Worm (Caenorhabditis elegans) whole organism, L3 larva: ENCODE measurements around the gene tag-120.

Experiments used
- R02D3.7 ChIP-seq: fragments of 150-350 bp; optimal IDR thresholded peaks from 2 replicates; lab custom pipeline; 2014; ENCODE audit warnings: missing biosample characterization, missing genetic modification characterization
- ZK546.5 ChIP-seq: sonication (generic microtip); optimal IDR thresholded peaks from 2 replicates; lab custom pipeline; 2017; ENCODE audit warnings: missing biosample characterization, missing genetic modification characterization
- aly-2 ChIP-seq: fragments of 150-350 bp; optimal IDR thresholded peaks from 2 replicates; lab custom pipeline; 2014; ENCODE audit warnings: missing biosample characterization, missing genetic modification characterization
- ama-1 ChIP-seq: fragments of 150-350 bp; optimal IDR thresholded peaks from 2 replicates; lab custom pipeline; 2018
- ceh-16 ChIP-seq: sonication (generic microtip); optimal IDR thresholded peaks from 2 replicates; lab custom pipeline; 2017; ENCODE audit warnings: missing biosample characterization, missing genetic modification characterization
- ceh-28 ChIP-seq: fragments of 150-350 bp; optimal IDR thresholded peaks from 2 replicates; lab custom pipeline; 2014; ENCODE audit warnings: missing biosample characterization, missing genetic modification reagents, missing genetic modification characterization
- ceh-82 ChIP-seq: fragments of 150-350 bp; optimal IDR thresholded peaks from 2 replicates; lab custom pipeline; 2014; ENCODE audit warnings: missing biosample characterization, missing genetic modification characterization
- ceh-9 ChIP-seq: sonication (generic microtip); optimal IDR thresholded peaks from 2 replicates; lab custom pipeline; 2018; ENCODE audit warnings: missing biosample characterization, missing genetic modification characterization
- egl-27 ChIP-seq: sonication (generic microtip); optimal IDR thresholded peaks from 4 replicates; lab custom pipeline; 2017; ENCODE audit warnings: missing biosample characterization, missing genetic modification reagents, missing genetic modification characterization
- egl-5 ChIP-seq: fragments of 150-350 bp; optimal IDR thresholded peaks from 2 replicates; lab custom pipeline; 2017; ENCODE audit warnings: missing biosample characterization, missing genetic modification reagents, missing genetic modification characterization, inconsistent platforms
- elt-1 ChIP-seq: fragments of 150-350 bp; optimal IDR thresholded peaks from 2 replicates; lab custom pipeline; 2014; ENCODE audit warnings: missing biosample characterization, missing genetic modification characterization
- elt-2 ChIP-seq: sonication (generic microtip); optimal IDR thresholded peaks from 2 replicates; lab custom pipeline; 2016; ENCODE audit warnings: missing genetic modification reagents, mild to moderate bottlenecking, missing genetic modification characterization, missing compliant biosample characterization
- elt-3 ChIP-seq, 3 experiments: fragments of 150-350 bp in 1 of 3; sonication (generic microtip) in 2 of 3; optimal IDR thresholded peaks; 2 replicates in 2 of 3; 4 replicates in 1 of 3; lab custom pipeline; 2014 to 2017; ENCODE audit warnings: missing biosample characterization in 3 of 3, missing genetic modification characterization in 3 of 3
- eor-1 ChIP-seq, 2 experiments: fragments of 150-350 bp; optimal IDR thresholded peaks; 2 replicates each; lab custom pipeline; 2014 to 2018; ENCODE audit warnings: missing biosample characterization in 2 of 2, missing genetic modification characterization in 2 of 2
- fkh-10 ChIP-seq: sonication (generic microtip); optimal IDR thresholded peaks from 2 replicates; lab custom pipeline; 2017; ENCODE audit warnings: missing biosample characterization, missing genetic modification reagents, missing genetic modification characterization
- fkh-2 ChIP-seq: fragments of 150-350 bp; optimal IDR thresholded peaks from 2 replicates; lab custom pipeline; 2014; ENCODE audit warnings: missing biosample characterization, missing genetic modification reagents, missing genetic modification characterization
- fos-1 ChIP-seq: fragments of 150-350 bp; optimal IDR thresholded peaks from 2 replicates; lab custom pipeline; 2014; ENCODE audit warnings: missing biosample characterization, missing genetic modification characterization
- hmg-11 ChIP-seq: sonication (generic microtip); optimal IDR thresholded peaks from 2 replicates; lab custom pipeline; 2016; ENCODE audit warnings: missing genetic modification characterization, missing compliant biosample characterization
- jun-1 ChIP-seq: fragments of 150-350 bp; optimal IDR thresholded peaks from 2 replicates; lab custom pipeline; 2014; ENCODE audit warnings: missing biosample characterization, missing genetic modification reagents, missing genetic modification characterization
- lin-15B ChIP-seq: fragments of 150-350 bp; optimal IDR thresholded peaks from 2 replicates; lab custom pipeline; 2014; ENCODE audit warnings: missing biosample characterization, missing genetic modification characterization
- lin-39 ChIP-seq: fragments of 150-350 bp; optimal IDR thresholded peaks from 2 replicates; lab custom pipeline; 2018; ENCODE audit warnings: missing biosample characterization, missing genetic modification reagents, missing genetic modification characterization
- lsy-12 ChIP-seq: sonication (generic microtip); optimal IDR thresholded peaks from 2 replicates; lab custom pipeline; 2016; ENCODE audit warnings: mild to moderate bottlenecking, missing genetic modification characterization, missing compliant biosample characterization
- mdl-1 ChIP-seq: fragments of 150-350 bp; optimal IDR thresholded peaks from 2 replicates; lab custom pipeline; 2014; ENCODE audit warnings: missing biosample characterization, missing genetic modification characterization
- mml-1 ChIP-seq: fragments of 150-350 bp; sonication (generic microtip); optimal IDR thresholded peaks from 3 replicates; lab custom pipeline; 2014; ENCODE audit warnings: missing biosample characterization, missing genetic modification characterization
- nfya-1 ChIP-seq: sonication (generic microtip); optimal IDR thresholded peaks from 2 replicates; lab custom pipeline; 2017; ENCODE audit warnings: missing genetic modification characterization, mild to moderate bottlenecking, missing compliant biosample characterization, antibody characterized with exemption, moderate library complexity; ENCODE audit not compliant: insufficient read depth
- nhr-11 ChIP-seq: fragments of 150-350 bp; optimal IDR thresholded peaks from 2 replicates; lab custom pipeline; 2014; ENCODE audit warnings: missing biosample characterization, missing genetic modification characterization
- nhr-12 ChIP-seq: fragments of 150-350 bp; optimal IDR thresholded peaks from 2 replicates; lab custom pipeline; 2014; ENCODE audit warnings: missing biosample characterization, missing genetic modification characterization
- nhr-23 ChIP-seq: fragments of 150-350 bp; optimal IDR thresholded peaks from 2 replicates; lab custom pipeline; 2014; ENCODE audit warnings: missing biosample characterization, missing genetic modification reagents, missing genetic modification characterization
- nhr-237 ChIP-seq: fragments of 150-350 bp; optimal IDR thresholded peaks from 2 replicates; lab custom pipeline; 2014; ENCODE audit warnings: missing biosample characterization, missing genetic modification characterization
- nhr-25 ChIP-seq: sonication (generic microtip); optimal IDR thresholded peaks from 2 replicates; lab custom pipeline; 2017; ENCODE audit warnings: missing biosample characterization, missing genetic modification characterization
- nhr-28 ChIP-seq: fragments of 150-350 bp; optimal IDR thresholded peaks from 2 replicates; lab custom pipeline; 2014; ENCODE audit warnings: missing biosample characterization, missing genetic modification characterization
- nhr-43 ChIP-seq: sonication (generic microtip); optimal IDR thresholded peaks from 2 replicates; lab custom pipeline; 2016; ENCODE audit warnings: mild to moderate bottlenecking, missing genetic modification characterization, missing compliant biosample characterization; ENCODE audit not compliant: poor library complexity, severe bottlenecking
- nhr-67 ChIP-seq: fragments of 150-350 bp; optimal IDR thresholded peaks from 2 replicates; lab custom pipeline; 2014; ENCODE audit warnings: missing biosample characterization, missing genetic modification characterization
- nhr-76 ChIP-seq: fragments of 150-350 bp; sonication (generic microtip); optimal IDR thresholded peaks from 5 replicates; lab custom pipeline; 2014; ENCODE audit warnings: missing biosample characterization, missing genetic modification characterization
- nhr-77 ChIP-seq: fragments of 150-350 bp; optimal IDR thresholded peaks from 2 replicates; lab custom pipeline; 2014; ENCODE audit warnings: missing biosample characterization, missing genetic modification characterization
- pha-4 ChIP-seq: fragments of 150-350 bp; optimal IDR thresholded peaks from 2 replicates; lab custom pipeline; 2014; ENCODE audit warnings: missing biosample characterization, missing genetic modification reagents, missing genetic modification characterization
- pqm-1 ChIP-seq: fragments of 150-350 bp; optimal IDR thresholded peaks from 2 replicates; lab custom pipeline; 2017; ENCODE audit warnings: missing biosample characterization, missing genetic modification characterization, inconsistent platforms
- sea-2 ChIP-seq: fragments of 150-350 bp; sonication (generic microtip); optimal IDR thresholded peaks from 4 replicates; lab custom pipeline; 2014; ENCODE audit warnings: missing biosample characterization, missing genetic modification reagents, missing genetic modification characterization
- skn-1 ChIP-seq: fragments of 150-350 bp; optimal IDR thresholded peaks from 2 replicates; lab custom pipeline; 2014; ENCODE audit warnings: missing biosample characterization, missing genetic modification characterization
- snpc-4 ChIP-seq: fragments of 150-350 bp; optimal IDR thresholded peaks from 2 replicates; lab custom pipeline; 2014; ENCODE audit warnings: missing biosample characterization, missing genetic modification characterization
- tbx-2 ChIP-seq: sonication (generic microtip); optimal IDR thresholded peaks from 2 replicates; lab custom pipeline; 2016; ENCODE audit warnings: mild to moderate bottlenecking, missing genetic modification characterization, missing compliant biosample characterization
- unc-39 ChIP-seq: sonication (generic microtip); optimal IDR thresholded peaks from 4 replicates; lab custom pipeline; 2017; ENCODE audit warnings: missing biosample characterization, missing genetic modification characterization
- unc-62 ChIP-seq: fragments of 150-350 bp; sonication (generic microtip); optimal IDR thresholded peaks from 4 replicates; lab custom pipeline; 2014; ENCODE audit warnings: missing biosample characterization, missing genetic modification reagents, missing genetic modification characterization
- zag-1 ChIP-seq: fragments of 150-350 bp; optimal IDR thresholded peaks from 2 replicates; lab custom pipeline; 2014; ENCODE audit warnings: missing biosample characterization, missing genetic modification characterization
- ztf-11 ChIP-seq: fragments of 150-350 bp; optimal IDR thresholded peaks from 2 replicates; lab custom pipeline; 2014; ENCODE audit warnings: missing biosample characterization, missing genetic modification characterization
- ztf-4 ChIP-seq: fragments of 150-350 bp; optimal IDR thresholded peaks from 2 replicates; lab custom pipeline; 2014; ENCODE audit warnings: missing biosample characterization, missing genetic modification characterization

tag-120 gene

ce11 chrV:9730743-9731706 is 21.4 kb upstream of the tag-120 start:
- no peak for TF ChIP-seq ceh-16 (tag; lab: Kevin White, UChicago)
- peak; percentile 73 for TF ChIP-seq egl-27
- peak; percentile 82 for TF ChIP-seq pha-4
- TF ChIP-seq nhr-28 (tag; lab: Kevin White, UChicago): no peak
- no peak for TF ChIP-seq nhr-76 (tag; lab: Kevin White, UChicago)
- peak; percentile 58 for TF ChIP-seq zag-1
- TF ChIP-seq egl-5 (tag; lab: Kevin White, UChicago): peak; percentile 90
- peak; percentile 95 for TF ChIP-seq mdl-1 (tag; lab: Kevin White, UChicago)
- peak; percentile 75 for TF ChIP-seq ztf-4 (tag; lab: Kevin White, UChicago)
- peak; percentile 61 for TF ChIP-seq fos-1 (tag; lab: Kevin White, UChicago)
- TF ChIP-seq mml-1 (tag; lab: Kevin White, UChicago): no peak
- TF ChIP-seq aly-2: no peak
- no peak for TF ChIP-seq ztf-11
- TF ChIP-seq unc-62: peak; percentile 93
- no peak for TF ChIP-seq ceh-9
- peak; percentile 74 for TF ChIP-seq ceh-82 (tag; lab: Kevin White, UChicago)
- peak; percentile 73 for TF ChIP-seq nhr-43
- TF ChIP-seq nhr-11 (tag; lab: Kevin White, UChicago): peak; percentile 89
- peak; percentile 93 for TF ChIP-seq nhr-25 (tag; lab: Kevin White, UChicago)
- TF ChIP-seq snpc-4 (tag; lab: Kevin White, UChicago): peak; percentile 69
- peak; percentile 89 for TF ChIP-seq jun-1 (tag; lab: Kevin White, UChicago)
- TF ChIP-seq nhr-77: peak; percentile 51
- peak; percentile 80 for TF ChIP-seq skn-1 (tag; lab: Kevin White, UChicago)
- TF ChIP-seq nhr-12 (tag; lab: Kevin White, UChicago): no peak
- no peak for TF ChIP-seq nhr-67 (tag; lab: Kevin White, UChicago)
- TF ChIP-seq elt-1: peak; percentile 37
- TF ChIP-seq ZK546.5 (tag; lab: Kevin White, UChicago): peak; percentile 70
- TF ChIP-seq elt-2 (tag; lab: Kevin White, UChicago): peak; percentile 97
- peak; percentile 63 for TF ChIP-seq unc-39 (tag; lab: Kevin White, UChicago)
- no peak for TF ChIP-seq eor-1 (tag; optimal IDR thresholded peaks at IDR 0.05; lab: Kevin White, UChicago)
- TF ChIP-seq pqm-1: peak; percentile 90
- peak; percentile 83 for TF ChIP-seq nhr-23 (tag; lab: Kevin White, UChicago)
- peak; percentile 58 for TF ChIP-seq R02D3.7 (tag; lab: Kevin White, UChicago)
- TF ChIP-seq ceh-28 (tag; lab: Kevin White, UChicago): peak; percentile 74
- TF ChIP-seq sea-2 (GFP tag; lab: Kevin White, UChicago): peak; percentile 10
- TF ChIP-seq fkh-10 (GFP tag; lab: Kevin White, UChicago): peak; percentile 84
- peak; percentile 91 for TF ChIP-seq lin-15B
- TF ChIP-seq nhr-237: no peak
- peak; percentile 100 for TF ChIP-seq nfya-1
- peak; percentile 99 for TF ChIP-seq ama-1 (lab: Kevin White, UChicago)
- TF ChIP-seq hmg-11 (tag; lab: Kevin White, UChicago): peak; percentile 100
- TF ChIP-seq elt-3 (tag; optimal IDR thresholded peaks at IDR 0.05; lab: Kevin White, UChicago): peak in 2 of 3 experiments; percentile 14 to 21
- peak; percentile 76 for TF ChIP-seq fkh-2 (tag; lab: Kevin White, UChicago)
- TF ChIP-seq lsy-12: peak; percentile 92
- peak; percentile 99 for TF ChIP-seq lin-39
- TF ChIP-seq tbx-2: peak; percentile 67
